Worm (Caenorhabditis elegans) whole organism, young adult: ENCODE measurements around the gene unc-103.

Experiments used
- F22D6.2 ChIP-seq: sonication (generic microtip); optimal IDR thresholded peaks from 2 replicates; lab custom pipeline; 2016; ENCODE audit warnings: mild to moderate bottlenecking, missing genetic modification characterization, missing compliant biosample characterization
- Y53G8AR.9 ChIP-seq: fragments of 200-800 bp; sonication (Bioruptor generic); conservative IDR thresholded peaks from 2 replicates; pipeline ENCODE4 v1.3.6; 2022; ENCODE audit warnings: missing genetic modification reagents, missing genetic modification characterization, missing compliant biosample characterization
- ama-1 ChIP-seq, 3 experiments: fragments of 150-350 bp in 1 of 3; sonication (generic microtip) in 2 of 3; optimal IDR thresholded peaks; 2 replicates each; lab custom pipeline; 2014 to 2018; ENCODE audit warnings: missing biosample characterization in 2 of 3, missing genetic modification characterization in 2 of 3, missing genetic modification reagents in 2 of 3
- bed-1 ChIP-seq: fragments of 200-800 bp; sonication (Bioruptor generic); IDR thresholded peaks from 2 replicates; pipeline ENCODE4 v1.3.6; 2022; ENCODE audit warnings: missing genetic modification reagents, missing genetic modification characterization, missing compliant biosample characterization
- dpl-1 ChIP-seq: fragments of 150-350 bp; optimal IDR thresholded peaks from 2 replicates; lab custom pipeline; 2014; ENCODE audit warnings: missing biosample characterization, missing genetic modification reagents, missing genetic modification characterization
- ets-4 ChIP-seq: fragments of 200-800 bp; sonication (Bioruptor generic); optimal IDR thresholded peaks from 2 replicates; lab custom pipeline; 2018; ENCODE audit warnings: mild to moderate bottlenecking, missing genetic modification characterization, missing compliant biosample characterization
- gei-17 ChIP-seq: fragments of 200-800 bp; sonication (Bioruptor generic); optimal IDR thresholded peaks from 2 replicates; lab custom pipeline; 2018; ENCODE audit warnings: mild to moderate bottlenecking, missing genetic modification characterization, missing compliant biosample characterization
- him-1 ChIP-seq: sonication (generic microtip); optimal IDR thresholded peaks from 2 replicates; lab custom pipeline; 2016; ENCODE audit warnings: missing genotype, missing genetic modification reagents, missing genetic modification characterization, missing compliant biosample characterization
- madf-6 ChIP-seq: fragments of 200-800 bp; sonication (Bioruptor generic); IDR thresholded peaks from 2 replicates; pipeline ENCODE4 v1.3.6; 2022; ENCODE audit warnings: missing genetic modification reagents, missing genetic modification characterization, missing compliant biosample characterization
- nhr-90 ChIP-seq: sonication (generic microtip); optimal IDR thresholded peaks from 2 replicates; lab custom pipeline; 2016; ENCODE audit warnings: missing genotype, mild to moderate bottlenecking, missing genetic modification characterization, missing compliant biosample characterization
- snpc-4 ChIP-seq, 5 experiments: fragments of 150-350 bp in 1 of 5; sonication (generic microtip) in 4 of 5; optimal IDR thresholded peaks; 2 replicates each; lab custom pipeline; 2014 to 2018; ENCODE audit warnings: missing genetic modification characterization in 5 of 5, missing biosample characterization in 3 of 5, antibody characterized with exemption in 2 of 5, mild to moderate bottlenecking in 2 of 5, missing compliant biosample characterization in 2 of 5, missing genotype in 2 of 5, moderate library complexity in 2 of 5, missing genetic modification reagents in 1 of 5
- unc-62 ChIP-seq: fragments of 150-350 bp; optimal IDR thresholded peaks from 2 replicates; lab custom pipeline; 2014; ENCODE audit warnings: missing biosample characterization, missing genetic modification reagents, missing genetic modification characterization
- ztf-26 ChIP-seq: sonication (generic microtip); optimal IDR thresholded peaks from 2 replicates; lab custom pipeline; 2017; ENCODE audit warnings: missing genetic modification characterization, missing compliant biosample characterization

ce11 chrIII:4196301-4196987 is 81.3 kb downstream of the unc-103 start:
- TF ChIP-seq dpl-1 (GFP tag; lab: Kevin White, UChicago) (no peak), ama-1 (optimal IDR thresholded peaks at IDR 0.05; lab: Kevin White, UChicago) (no peak), ama-1 (GFP tag; optimal IDR thresholded peaks at IDR 0.05; lab: Kevin White, UChicago) (no peak), ets-4 (GFP tag; lab: Kevin White, UChicago) (no peak), unc-62 (GFP tag; lab: Kevin White, UChicago) (no peak), gei-17 (GFP tag; lab: Kevin White, UChicago) (no peak), nhr-90 (no peak), F22D6.2 (tag; lab: Kevin White, UChicago) (no peak), madf-6 (GFP tag; lab: Robert Waterston, UW) (no peak), Y53G8AR.9 (GFP tag; lab: Robert Waterston, UW) (no peak), him-1 (tag; lab: Kevin White, UChicago) (no peak), snpc-4 (GFP tag; optimal IDR thresholded peaks at IDR 0.05; lab: Kevin White, UChicago) (no peak), snpc-4 (tag; optimal IDR thresholded peaks at IDR 0.05; lab: Kevin White, UChicago) (no peak), bed-1 (GFP tag; lab: Robert Waterston, UW) (no peak), ztf-26 (tag; lab: Kevin White, UChicago) (no peak)
